Worm (Caenorhabditis elegans) whole organism, young adult: ENCODE data around the gene puf-6.

Experiments
- B0336.3 ChIP-seq: fragments of 200-800 bp; sonication (Bioruptor generic); IDR thresholded peaks from 2 replicates; pipeline ENCODE4 v1.3.6; 2022; ENCODE audit warnings: missing genetic modification characterization, missing compliant biosample characterization
- K11D2.4 ChIP-seq: fragments of 200-800 bp; sonication (Bioruptor generic); IDR thresholded peaks from 2 replicates; pipeline ENCODE4 v1.3.6; 2022; ENCODE audit warnings: missing genetic modification reagents, missing genetic modification characterization, missing compliant biosample characterization
- T26A5.8 ChIP-seq: sonication (generic microtip); optimal IDR thresholded peaks from 2 replicates; lab custom pipeline; 2016; ENCODE audit warnings: missing genetic modification characterization, missing compliant biosample characterization
- Y79H2A.3 ChIP-seq: fragments of 200-800 bp; sonication (Bioruptor generic); conservative IDR thresholded peaks from 2 replicates; pipeline ENCODE4 v1.3.6; 2022; ENCODE audit warnings: missing genetic modification reagents, missing genetic modification characterization, missing compliant biosample characterization
- Y95B8A.8 ChIP-seq: fragments of 200-800 bp; sonication (Bioruptor generic); IDR thresholded peaks from 2 replicates; pipeline ENCODE4 v1.3.6; 2022; ENCODE audit warnings: missing genetic modification reagents, missing genetic modification characterization, missing compliant biosample characterization
- ceh-100 ChIP-seq: fragments of 200-800 bp; sonication (Bioruptor generic); IDR thresholded peaks from 2 replicates; pipeline ENCODE4 v1.3.6; 2022; ENCODE audit warnings: missing genetic modification reagents, missing genetic modification characterization, missing compliant biosample characterization
- chd-7 ChIP-seq: sonication (generic microtip); optimal IDR thresholded peaks from 2 replicates; lab custom pipeline; 2016; ENCODE audit warnings: mild to moderate bottlenecking, missing genetic modification characterization, moderate library complexity, missing compliant biosample characterization
- egl-44 ChIP-seq: fragments of 200-800 bp; sonication (Bioruptor generic); IDR thresholded peaks from 2 replicates; pipeline ENCODE4 v1.3.6; 2022; ENCODE audit warnings: missing genetic modification reagents, missing genetic modification characterization, missing compliant biosample characterization
- hlh-12 ChIP-seq: sonication (generic microtip); optimal IDR thresholded peaks from 2 replicates; lab custom pipeline; 2016; ENCODE audit warnings: missing genetic modification characterization, missing compliant biosample characterization
- pha-4 ChIP-seq: fragments of 150-350 bp; sonication (generic microtip); optimal IDR thresholded peaks from 2 replicates; lab custom pipeline; 2014; ENCODE audit warnings: missing biosample characterization, missing genetic modification reagents, missing genetic modification characterization
- snpc-4 ChIP-seq, 5 experiments: fragments of 150-350 bp in 1 of 5; sonication (generic microtip) in 4 of 5; optimal IDR thresholded peaks; 2 replicates each; lab custom pipeline; 2014 to 2018; ENCODE audit warnings: missing genetic modification characterization in 5 of 5, missing biosample characterization in 3 of 5, antibody characterized with exemption in 2 of 5, mild to moderate bottlenecking in 2 of 5, missing compliant biosample characterization in 2 of 5, missing genotype in 2 of 5, moderate library complexity in 2 of 5, missing genetic modification reagents in 1 of 5
- sptf-2 ChIP-seq: fragments of 200-800 bp; sonication (Bioruptor generic); optimal IDR thresholded peaks from 2 replicates; lab custom pipeline; 2018; ENCODE audit warnings: mild to moderate bottlenecking, missing genetic modification characterization, missing compliant biosample characterization

DNA sequence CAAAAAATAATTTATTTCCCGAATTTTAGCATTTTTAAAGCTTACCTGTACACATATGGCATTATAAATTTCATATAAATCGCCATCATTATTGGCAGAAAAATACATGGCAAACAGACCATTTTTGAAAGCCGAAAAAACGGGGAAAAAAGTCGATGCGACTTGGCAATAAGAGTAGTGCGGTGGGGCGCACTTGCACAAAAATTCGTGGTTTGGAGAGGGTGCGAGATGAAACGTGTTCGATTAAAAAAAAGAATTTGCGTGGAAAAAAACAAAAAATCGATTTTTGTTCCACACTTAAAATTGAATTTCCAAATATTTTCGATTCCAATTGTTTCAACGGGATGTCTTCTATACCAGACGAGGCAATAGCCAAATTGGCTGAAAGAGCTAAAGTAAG is 6.5 kb downstream of the puf-6 start, which contains the start of gene F18A11.3:
- no peak for TF ChIP-seq egl-44 (GFP tag; lab: Robert Waterston, UW)
- no peak for TF ChIP-seq Y79H2A.3
- no peak for TF ChIP-seq pha-4 (tag; lab: Kevin White, UChicago)
- no peak for TF ChIP-seq T26A5.8
- no peak for TF ChIP-seq Y95B8A.8 (GFP tag; lab: Robert Waterston, UW)
- TF ChIP-seq B0336.3 (GFP tag; lab: Robert Waterston, UW), result no peak
- no peak for TF ChIP-seq chd-7 (tag; lab: Kevin White, UChicago)
- TF ChIP-seq sptf-2, result no peak
- TF ChIP-seq snpc-4 (GFP tag; optimal IDR thresholded peaks at IDR 0.05; lab: Kevin White, UChicago), result no peak
- no peak for TF ChIP-seq snpc-4 (tag; optimal IDR thresholded peaks at IDR 0.05; lab: Kevin White, UChicago)
- TF ChIP-seq K11D2.4, result no peak
- no peak for TF ChIP-seq ceh-100
- TF ChIP-seq hlh-12 (tag; lab: Kevin White, UChicago), result no peak
